Fruit fly (Drosophila melanogaster) ovary, adult (tissue): ENCODE measurements around the gene CG43290.

Experiments used
- CG17801 ChIP-seq: fragments of 200-800 bp; optimal IDR thresholded peaks from 2 replicates; lab custom pipeline; 2019; ENCODE audit warnings: missing biosample characterization, mild to moderate bottlenecking, missing genetic modification characterization, moderate library complexity; ENCODE audit not compliant: partially characterized antibody

CG43290 gene

DNA sequence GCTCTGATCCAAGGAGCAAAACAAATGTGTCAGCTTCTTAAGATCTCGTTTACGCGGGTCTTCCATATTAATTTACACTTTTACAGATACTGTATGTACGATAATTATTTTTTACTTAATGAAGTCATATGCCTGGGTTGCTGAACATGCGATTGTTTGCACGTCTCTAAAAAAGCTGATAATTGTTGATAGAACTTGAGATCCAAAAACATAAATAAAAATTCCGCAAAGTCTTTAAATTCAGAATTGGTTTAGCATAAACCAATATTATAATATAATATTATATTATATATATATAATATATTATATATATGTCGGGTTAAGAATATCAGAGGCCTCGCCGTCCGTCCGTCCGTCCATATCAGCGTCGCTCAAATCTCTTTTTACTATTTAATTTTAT, at the start of gene CG43290:
CG43290 (minus strand) TSS at position 101 of the 400 bp plus-strand sequence.
- no peak for TF ChIP-seq CG17801 (GFP tag; lab: Kevin White, UChicago)

dm6 chr3R:7394047-7394446, 44.7 kb upstream of the CG43290 start:
- TF ChIP-seq CG17801 (GFP tag; lab: Kevin White, UChicago) = no peak

DNA sequence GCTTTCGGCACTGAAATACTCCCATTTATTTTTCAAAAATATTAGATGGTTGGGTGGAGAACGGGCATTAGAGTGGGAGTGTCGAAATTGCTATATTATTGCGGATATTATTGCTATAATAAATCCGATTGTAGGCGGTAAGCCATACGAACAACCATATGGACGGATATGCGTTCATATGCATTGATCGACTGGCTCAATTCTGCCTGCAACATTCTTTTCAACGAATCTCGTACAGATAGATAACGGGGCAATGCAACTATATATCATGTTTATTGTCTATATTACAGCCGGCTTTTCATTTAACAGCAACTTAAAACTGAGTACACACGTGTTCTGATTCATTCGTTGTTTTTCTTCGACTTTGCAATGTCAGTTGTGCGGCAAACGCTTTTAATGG, 41.8 kb upstream of the CG43290 start, which contains the start of gene CG42650:
CG42650 (plus strand) TSS at position 301 of the 400 bp plus-strand sequence.
- no peak for TF ChIP-seq CG17801 (GFP tag; lab: Kevin White, UChicago)

DNA sequence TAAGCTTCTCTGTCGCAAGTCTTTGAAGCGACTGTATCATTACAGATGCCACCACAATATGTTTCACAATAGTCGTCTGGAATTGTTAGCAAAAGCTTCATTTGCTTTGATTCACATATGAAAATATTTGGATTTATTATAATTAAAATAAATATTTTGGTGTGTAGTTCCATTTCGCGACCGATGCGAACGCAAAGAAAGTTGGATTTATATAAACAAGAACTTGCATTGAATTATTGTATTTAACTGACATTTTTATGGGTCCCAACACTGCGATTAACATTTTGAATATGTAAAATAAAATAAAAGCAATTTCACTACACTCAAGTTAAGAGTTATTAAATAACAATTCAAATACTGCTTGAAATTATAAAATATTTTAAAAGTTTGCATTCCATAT, 19.9 kb upstream of the CG43290 start, which contains the start of gene MstProx:
MstProx (minus strand) TSS at position 101 of the 400 bp plus-strand sequence.
- TF ChIP-seq CG17801 (GFP tag; lab: Kevin White, UChicago) = no peak

DNA sequence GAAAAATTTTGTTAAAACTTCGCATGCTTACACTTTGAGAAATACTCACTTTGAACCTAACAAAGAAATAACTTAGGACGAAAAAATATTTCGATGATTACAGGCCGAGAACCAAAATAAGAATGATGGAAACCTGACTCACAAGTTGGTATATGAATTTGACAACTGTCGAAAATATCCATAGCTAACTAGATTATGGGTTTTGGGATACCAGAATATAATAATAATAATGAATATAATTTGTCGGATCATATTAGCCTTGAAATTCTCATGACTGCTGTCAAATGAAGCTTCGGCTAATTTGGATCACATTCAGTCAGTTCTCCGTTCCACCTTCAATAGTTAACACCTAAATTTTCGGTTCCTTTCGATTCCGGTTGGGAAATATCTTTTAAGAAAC, 16.2 kb upstream of the CG43290 start, which contains the start of the genes Mst84Db and Mst84Da:
Mst84Db (minus strand) TSS at position 101 of the 400 bp plus-strand sequence.
Mst84Da (plus strand) TSS at position 324 of the 400 bp plus-strand sequence.
- no peak for TF ChIP-seq CG17801 (GFP tag; lab: Kevin White, UChicago)

DNA sequence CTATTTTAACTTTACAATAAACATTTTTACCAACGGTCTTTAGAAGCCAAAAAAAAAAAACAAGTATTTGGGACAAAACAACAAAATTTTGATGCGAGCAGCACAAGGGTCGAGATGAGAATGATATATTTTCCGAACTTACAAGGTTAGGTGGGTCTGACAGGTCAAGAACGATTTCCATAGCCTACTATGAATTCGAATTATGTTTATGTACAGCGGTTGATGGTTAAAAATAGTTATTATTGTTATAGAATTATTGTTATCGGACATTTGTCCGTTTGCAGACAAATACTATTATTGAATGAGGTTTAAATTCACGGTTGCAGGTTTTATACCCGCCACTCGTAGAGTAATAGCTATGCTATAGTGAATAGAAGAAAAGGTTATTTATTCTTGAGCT, 15.2 kb upstream of the CG43290 start, which contains the start of gene Mst84Dc:
Mst84Dc (minus strand) TSS at position 101 of the 400 bp plus-strand sequence.
- no peak for TF ChIP-seq CG17801 (GFP tag; lab: Kevin White, UChicago)

DNA sequence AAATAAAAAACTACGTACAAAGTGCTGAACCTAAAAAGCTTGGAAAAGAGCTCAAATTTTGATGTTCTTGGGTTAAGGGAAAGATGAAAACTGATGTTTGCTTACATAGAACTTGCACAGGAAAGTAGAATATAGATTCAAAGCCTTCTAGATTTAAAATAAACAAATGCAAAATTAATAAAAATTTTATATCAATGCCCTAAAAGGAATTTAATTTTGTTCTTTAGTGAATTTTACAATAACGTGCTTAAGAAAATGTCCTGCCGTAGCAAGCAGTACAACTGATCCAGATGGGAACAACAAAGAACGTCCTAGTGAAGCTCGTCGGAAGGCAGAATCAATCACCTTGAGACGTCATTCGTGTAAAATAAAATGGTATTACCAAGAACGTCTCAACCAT, 14.3 kb upstream of the CG43290 start, which contains the start of gene Mst84Dd:
Mst84Dd (minus strand) TSS at position 101 of the 400 bp plus-strand sequence.
- TF ChIP-seq CG17801 (GFP tag; lab: Kevin White, UChicago) = no peak

DNA sequence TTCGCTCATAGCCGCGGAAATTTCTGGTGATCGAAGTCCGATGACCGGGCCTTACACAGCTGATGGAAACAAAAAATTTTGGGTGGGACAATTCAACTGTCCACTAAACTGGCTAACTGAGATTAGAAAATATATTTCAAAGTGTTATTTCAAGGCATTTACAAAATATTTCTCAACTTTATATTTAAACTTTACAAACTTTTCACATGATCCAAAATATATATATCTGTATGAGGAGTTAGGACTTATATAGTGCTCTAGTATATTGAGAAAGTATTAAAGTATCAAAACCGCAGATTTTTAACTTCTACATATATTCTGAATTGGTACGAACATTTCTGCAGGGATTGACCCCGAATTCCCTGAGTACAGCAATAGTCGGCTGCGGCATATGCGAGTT, 12.7 kb upstream of the CG43290 start, which contains the start of gene CG17944:
CG17944 (minus strand) TSS at position 101 of the 400 bp plus-strand sequence.
- no peak for TF ChIP-seq CG17801 (GFP tag; lab: Kevin White, UChicago)

- TF ChIP-seq CG17801 (GFP tag; lab: Kevin White, UChicago) = no peak
Measured at dm6 chr3R:7346445-7346844, 2.9 kb downstream of the CG43290 start, which contains the start of gene nxf4. Gene nxf4, plus strand, starts transcription at chr3R:7346730.

DNA sequence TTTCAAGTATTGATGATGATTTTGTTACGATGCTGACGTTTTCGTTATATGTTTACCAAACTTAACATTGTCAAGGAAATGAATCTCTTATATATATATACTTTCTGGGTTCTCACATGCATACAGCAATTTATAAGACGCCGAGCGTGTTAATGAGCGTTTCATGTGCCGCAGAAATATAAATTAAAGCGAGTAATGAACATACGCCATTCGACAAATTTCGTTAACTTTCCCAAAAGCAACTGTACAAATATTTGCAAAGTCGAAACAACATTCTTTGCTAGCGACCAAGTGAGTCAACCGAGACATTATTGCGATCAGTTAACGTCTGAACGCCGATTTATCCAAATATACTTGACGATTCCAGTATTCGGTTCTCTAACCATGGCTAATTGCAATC, 4.6 kb downstream of the CG43290 start, which contains the start of gene CG31496:
CG31496 (plus strand) TSS at position 301 of the 400 bp plus-strand sequence.
- no peak for TF ChIP-seq CG17801 (GFP tag; lab: Kevin White, UChicago)

dm6 chr3R:7336454-7336853, 12.9 kb downstream of the CG43290 start:
- TF ChIP-seq CG17801 (GFP tag; lab: Kevin White, UChicago) = no peak

- no peak for TF ChIP-seq CG17801 (GFP tag; lab: Kevin White, UChicago)
Measured at dm6 chr3R:7334613-7335012, 14.7 kb downstream of the CG43290 start.

DNA sequence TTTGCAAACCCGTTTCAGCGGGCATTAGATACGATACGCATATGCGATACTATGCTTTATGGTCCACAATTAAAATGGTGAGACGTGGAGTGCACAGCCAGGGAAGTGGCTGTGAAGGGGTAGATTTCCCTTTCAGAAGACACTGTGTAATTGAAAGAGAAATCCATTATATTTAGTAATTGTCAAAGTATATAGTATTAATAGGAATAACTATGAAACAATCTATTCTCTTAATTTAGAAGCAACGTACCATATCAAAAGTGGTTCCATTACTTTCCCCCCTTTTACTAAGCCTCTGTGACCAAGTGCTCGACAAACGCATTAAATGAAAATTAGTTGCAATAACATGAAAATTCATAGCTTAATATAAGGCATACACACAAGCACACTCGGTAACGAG, 18.7 kb downstream of the CG43290 start:
- TF ChIP-seq CG17801 (GFP tag; lab: Kevin White, UChicago) = no peak

dm6 chr3R:7326200-7326599, 23.2 kb downstream of the CG43290 start:
- TF ChIP-seq CG17801 (GFP tag; lab: Kevin White, UChicago) = no peak

- TF ChIP-seq CG17801 (GFP tag; lab: Kevin White, UChicago) = no peak
Measured at dm6 chr3R:7322549-7322948, 26.8 kb downstream of the CG43290 start.

DNA sequence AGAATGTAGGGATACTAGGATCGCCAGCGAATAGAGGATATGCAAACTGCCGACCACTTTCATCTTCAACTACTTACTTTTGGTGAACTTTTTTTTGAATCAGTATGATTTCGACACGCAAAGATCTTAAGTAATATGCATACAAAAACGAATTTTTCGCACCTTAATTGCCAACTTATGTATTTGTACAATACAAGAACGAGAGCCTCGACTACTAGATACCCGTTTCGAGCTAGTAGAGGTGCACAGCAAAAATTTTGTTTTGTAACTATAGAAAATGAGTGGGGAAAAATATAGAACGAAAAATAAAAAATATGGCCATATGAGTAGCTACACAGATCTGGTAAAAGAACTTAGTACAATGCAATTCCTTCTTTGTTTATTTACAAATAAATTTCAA, 32.2 kb downstream of the CG43290 start, which contains the start of gene CG10029:
CG10029 (minus strand) TSS at position 101 of the 400 bp plus-strand sequence.
- TF ChIP-seq CG17801 (GFP tag; lab: Kevin White, UChicago) = no peak
